Worm (Caenorhabditis elegans) whole organism, L1 larva: ENCODE data around the gene F57C2.4.

Experiments
- C16A3.4 ChIP-seq: fragments of 150-350 bp; optimal IDR thresholded peaks from 2 replicates; lab custom pipeline; 2014; ENCODE audit warnings: missing biosample characterization, missing genetic modification characterization
- ces-1 ChIP-seq: fragments of 150-350 bp; optimal IDR thresholded peaks from 2 replicates; lab custom pipeline; 2014; ENCODE audit warnings: missing biosample characterization, missing genetic modification reagents, missing genetic modification characterization
- elt-3 ChIP-seq, 6 experiments: fragments of 150-350 bp in 1 of 6; sonication (generic microtip); optimal IDR thresholded peaks; 2 replicates each; lab custom pipeline; 2017 to 2018; ENCODE audit warnings: missing biosample characterization in 6 of 6, missing genetic modification characterization in 6 of 6, inconsistent platforms in 1 of 6
- fos-1 ChIP-seq: fragments of 150-350 bp; optimal IDR thresholded peaks from 2 replicates; lab custom pipeline; 2014; ENCODE audit warnings: missing biosample characterization, missing genetic modification characterization
- lin-15B ChIP-seq: fragments of 150-350 bp; sonication (generic microtip); optimal IDR thresholded peaks from 3 replicates; lab custom pipeline; 2014; ENCODE audit warnings: missing biosample characterization, missing genetic modification characterization
- lin-35 ChIP-seq, 2 experiments: fragments of 150-350 bp; optimal IDR thresholded peaks; 2 replicates each; lab custom pipeline; 2014; ENCODE audit warnings: missing biosample characterization in 2 of 2, missing genetic modification characterization in 2 of 2, missing genetic modification reagents in 2 of 2
- unc-62 ChIP-seq: fragments of 150-350 bp; optimal IDR thresholded peaks from 2 replicates; lab custom pipeline; 2014; ENCODE audit warnings: missing biosample characterization, missing genetic modification reagents, missing genetic modification characterization
- zag-1 ChIP-seq: fragments of 150-350 bp; optimal IDR thresholded peaks from 2 replicates; lab custom pipeline; 2014; ENCODE audit warnings: missing biosample characterization, missing genetic modification characterization
- ztf-11 ChIP-seq, 2 experiments: sonication (generic microtip); optimal IDR thresholded peaks; 2 replicates each; lab custom pipeline; 2016 to 2017; ENCODE audit warnings: missing genetic modification characterization in 2 of 2, missing biosample characterization in 1 of 2, missing compliant biosample characterization in 1 of 2

ce11 chrII:14494414-14494463 is 30.9 kb upstream of the F57C2.4 start, which contains the start of gene cysl-2:
- TF ChIP-seq lin-35 (GFP tag; optimal IDR thresholded peaks at IDR 0.05; lab: Kevin White, UChicago) (no peak), fos-1 (tag; lab: Kevin White, UChicago) (no peak), lin-15B (tag; lab: Kevin White, UChicago) (no peak), ztf-11 (tag; optimal IDR thresholded peaks at IDR 0.05; lab: Kevin White, UChicago) (no peak), unc-62 (no peak), elt-3 (tag; optimal IDR thresholded peaks at IDR 0.05; lab: Kevin White, UChicago) (no peak), zag-1 (tag; lab: Kevin White, UChicago) (no peak), ces-1 (GFP tag; lab: Kevin White, UChicago) (no peak), C16A3.4 (tag; lab: Kevin White, UChicago) (no peak)
